Fruit fly (Drosophila melanogaster): ENCODE data around the gene Nepl8.
A peak's percentile ranks its signal among the peaks of the same experiment; 100 is the strongest.

Gene Nepl8

dm6 chr2L:16532702-16533385 lies 44.9 kb downstream of the Nepl8 start, which contains the start of gene CG5953 (continued):
- TF ChIP-seq CG11456 (GFP tag; IDR thresholded peaks at IDR 0.05) (peak; percentile 90), Jarid2 (GFP tag; optimal IDR thresholded peaks at IDR 0.05) (peak; percentile 95), usp (GFP tag; optimal IDR thresholded peaks at IDR 0.05) (no peak), CG10462 (GFP tag; optimal IDR thresholded peaks at IDR 0.05) (peak; percentile 85), onecut (GFP tag; IDR thresholded peaks at IDR 0.05) (peak; percentile 90), CG43689 (GFP tag; IDR thresholded peaks at IDR 0.05) (peak; percentile 91), CG12219 (GFP tag; optimal IDR thresholded peaks at IDR 0.05) (peak; percentile 96), CG2129 (GFP tag; IDR thresholded peaks at IDR 0.05; ENCODE audit: partially characterized antibody) (no peak), CG12744 (GFP tag; optimal IDR thresholded peaks at IDR 0.05) (peak; percentile 91), CG18476 (GFP tag; optimal IDR thresholded peaks at IDR 0.05) (peak; percentile 90), fd64A (GFP tag; optimal IDR thresholded peaks at IDR 0.05) (peak; percentile 83), CG8478 (optimal IDR thresholded peaks at IDR 0.05) (no peak), Hr3 (GFP tag; optimal IDR thresholded peaks at IDR 0.05) (peak; percentile 95), CG3407 (GFP tag; optimal IDR thresholded peaks at IDR 0.05) (peak; percentile 93), D19B (GFP tag; optimal IDR thresholded peaks at IDR 0.05) (peak; percentile 91), NC2β (GFP tag; optimal IDR thresholded peaks at IDR 0.05) (peak; percentile 89), kni (GFP tag; optimal IDR thresholded peaks at IDR 0.05) (peak; percentile 91), CG17359 (tag; optimal IDR thresholded peaks at IDR 0.05) (peak; percentile 97), da (GFP tag; optimal IDR thresholded peaks at IDR 0.05) (peak; percentile 64), CG7928 (GFP tag; optimal IDR thresholded peaks at IDR 0.05) (peak; percentile 75), ash1 (GFP tag; optimal IDR thresholded peaks at IDR 0.05) (no peak), Gug (GFP tag; IDR thresholded peaks at IDR 0.05) (peak; percentile 95), ERR (GFP tag; optimal IDR thresholded peaks at IDR 0.05) (peak; percentile 88), ranshi (GFP tag; IDR thresholded peaks at IDR 0.05) (peak; percentile 96), unpg (GFP tag; optimal IDR thresholded peaks at IDR 0.05) (peak; percentile 98), Sox102F (GFP tag; optimal IDR thresholded peaks at IDR 0.05) (peak; percentile 98), Six4 (GFP tag; optimal IDR thresholded peaks at IDR 0.05) (peak; percentile 90), ATbp (GFP tag; optimal IDR thresholded peaks at IDR 0.05) (peak; percentile 97), Med (GFP tag) (peak; percentile 98), Dip3 (GFP tag; optimal IDR thresholded peaks at IDR 0.05) (peak; percentile 93), CG8290 (GFP tag; optimal IDR thresholded peaks at IDR 0.05) (peak; percentile 68), CG8290 (tag; optimal IDR thresholded peaks at IDR 0.05) (peak; percentile 80 to 82), fd102C (GFP tag; optimal IDR thresholded peaks at IDR 0.05) (peak; percentile 40), Eip74EF (GFP tag; optimal IDR thresholded peaks at IDR 0.05) (peak in 1 of 2 experiments; percentile 97), CG11398 (GFP tag; optimal IDR thresholded peaks at IDR 0.05) (peak; percentile 83), ci (GFP tag; IDR thresholded peaks at IDR 0.05) (peak; percentile 97), CG6765 (GFP tag; optimal IDR thresholded peaks at IDR 0.05) (peak; percentile 94), pita (GFP tag; optimal IDR thresholded peaks at IDR 0.05) (no peak), fru (optimal IDR thresholded peaks at IDR 0.05) (no peak), Optix (GFP tag; IDR thresholded peaks at IDR 0.05) (peak; percentile 83), chn (GFP tag; optimal IDR thresholded peaks at IDR 0.05) (peak; percentile 93), CG10565 (GFP tag; optimal IDR thresholded peaks at IDR 0.05) (peak; percentile 89), rib (GFP tag; IDR thresholded peaks at IDR 0.05) (no peak; the same call in none of the 2 replicates), CHES-1-like (GFP tag; optimal IDR thresholded peaks at IDR 0.05) (peak; percentile 91), psq (GFP tag; optimal IDR thresholded peaks at IDR 0.05) (no peak), aop (GFP tag; IDR thresholded peaks at IDR 0.05) (peak; percentile 76), ac (GFP tag; optimal IDR thresholded peaks at IDR 0.05) (peak; percentile 83), sens (GFP tag) (peak; percentile 99), CG10959 (GFP tag; IDR thresholded peaks at IDR 0.05) (peak; percentile 91), CG12659 (GFP tag; optimal IDR thresholded peaks at IDR 0.05) (peak; percentile 98), kay (GFP tag; optimal IDR thresholded peaks at IDR 0.05) (peak; percentile 94)

Data from whole organism, embryonic.